Worm (Caenorhabditis elegans) whole organism, L1 larva: ENCODE measurements around the gene F36H1.3.
A peak's percentile ranks its signal among the peaks of the same experiment; 100 is the strongest.

Source experiments
- C04F5.9 ChIP-seq: sonication (generic microtip); optimal IDR thresholded peaks from 2 replicates; lab custom pipeline; 2016; ENCODE audit warnings: missing genetic modification characterization, missing compliant biosample characterization
- C16A3.4 ChIP-seq: fragments of 150-350 bp; optimal IDR thresholded peaks from 2 replicates; lab custom pipeline; 2014; ENCODE audit warnings: missing biosample characterization, missing genetic modification characterization
- C34B4.2 ChIP-seq: sonication (generic microtip); optimal IDR thresholded peaks from 2 replicates; lab custom pipeline; 2017; ENCODE audit warnings: mild to moderate bottlenecking, missing genetic modification characterization, missing compliant biosample characterization
- ama-1 ChIP-seq: fragments of 150-350 bp; optimal IDR thresholded peaks from 2 replicates; lab custom pipeline; 2014
- blmp-1 ChIP-seq: fragments of 150-350 bp; optimal IDR thresholded peaks from 2 replicates; lab custom pipeline; 2014; ENCODE audit warnings: missing biosample characterization, missing genetic modification characterization
- ceh-63 ChIP-seq: fragments of 200-800 bp; sonication (Bioruptor generic); optimal IDR thresholded peaks from 2 replicates; lab custom pipeline; 2018; ENCODE audit warnings: mild to moderate bottlenecking, missing genetic modification characterization, missing compliant biosample characterization
- ceh-8 ChIP-seq: fragments of 200-800 bp; sonication (Bioruptor generic); optimal IDR thresholded peaks from 2 replicates; lab custom pipeline; 2018; ENCODE audit warnings: mild to moderate bottlenecking, missing genetic modification characterization, moderate library complexity, missing compliant biosample characterization
- ceh-90 ChIP-seq: sonication (generic microtip); optimal IDR thresholded peaks from 2 replicates; lab custom pipeline; 2016; ENCODE audit warnings: missing genetic modification characterization, missing compliant biosample characterization
- dpl-1 ChIP-seq, 3 experiments: fragments of 150-350 bp in 2 of 3; sonication (generic microtip) in 1 of 3; optimal IDR thresholded peaks; 2 replicates each; lab custom pipeline; 2014 to 2017; ENCODE audit warnings: missing biosample characterization in 3 of 3, missing genetic modification characterization in 3 of 3, missing genetic modification reagents in 3 of 3
- efl-1 ChIP-seq, 4 experiments: fragments of 150-350 bp; optimal IDR thresholded peaks in 3 of 4; peaks in 1 of 4; 1 replicate in 1 of 4; 2 replicates in 3 of 4; lab custom pipeline; 2014; ENCODE audit warnings: missing biosample characterization in 2 of 4, missing genetic modification characterization in 2 of 4, missing genetic modification reagents in 2 of 4
- efl-3 ChIP-seq: fragments of 200-800 bp; sonication (Bioruptor generic); optimal IDR thresholded peaks from 2 replicates; lab custom pipeline; 2018; ENCODE audit warnings: mild to moderate bottlenecking, missing genetic modification characterization, missing compliant biosample characterization
- elt-3 ChIP-seq, 6 experiments: fragments of 150-350 bp in 1 of 6; sonication (generic microtip); optimal IDR thresholded peaks; 2 replicates each; lab custom pipeline; 2017 to 2018; ENCODE audit warnings: missing biosample characterization in 6 of 6, missing genetic modification characterization in 6 of 6, inconsistent platforms in 1 of 6
- ets-5 ChIP-seq: fragments of 200-800 bp; sonication (Bioruptor generic); IDR thresholded peaks from 2 replicates; pipeline ENCODE4 v1.3.6; 2022; ENCODE audit warnings: missing genetic modification characterization, missing compliant biosample characterization
- fkh-10 ChIP-seq: sonication (generic microtip); optimal IDR thresholded peaks from 2 replicates; lab custom pipeline; 2017; ENCODE audit warnings: missing biosample characterization, missing genetic modification reagents, missing genetic modification characterization
- fkh-4 ChIP-seq: sonication (generic microtip); optimal IDR thresholded peaks from 2 replicates; lab custom pipeline; 2016; ENCODE audit warnings: missing compliant biosample characterization, missing genetic modification characterization, borderline replicate concordance
- fkh-8 ChIP-seq: sonication (generic microtip); optimal IDR thresholded peaks from 2 replicates; lab custom pipeline; 2016; ENCODE audit warnings: mild to moderate bottlenecking, missing genetic modification characterization, missing compliant biosample characterization
- fos-1 ChIP-seq: fragments of 150-350 bp; optimal IDR thresholded peaks from 2 replicates; lab custom pipeline; 2014; ENCODE audit warnings: missing biosample characterization, missing genetic modification characterization
- hlh-17 ChIP-seq: fragments of 200-800 bp; sonication (Bioruptor generic); optimal IDR thresholded peaks from 2 replicates; lab custom pipeline; 2018; ENCODE audit warnings: missing genetic modification characterization, mild to moderate bottlenecking, missing compliant biosample characterization, moderate library complexity, borderline replicate concordance
- isw-1 ChIP-seq: fragments of 200-800 bp; sonication (Bioruptor generic); IDR thresholded peaks from 2 replicates; pipeline ENCODE4 v1.3.6; 2022; ENCODE audit warnings: missing genetic modification characterization, missing compliant biosample characterization
- lin-14 ChIP-seq: fragments of 200-800 bp; sonication (Bioruptor generic); optimal IDR thresholded peaks from 2 replicates; lab custom pipeline; 2018; ENCODE audit warnings: mild to moderate bottlenecking, missing genetic modification characterization, moderate library complexity, missing compliant biosample characterization
- lin-35 ChIP-seq, 2 experiments: fragments of 150-350 bp; optimal IDR thresholded peaks; 2 replicates each; lab custom pipeline; 2014; ENCODE audit warnings: missing biosample characterization in 2 of 2, missing genetic modification characterization in 2 of 2, missing genetic modification reagents in 2 of 2
- lin-39 ChIP-seq: fragments of 150-350 bp; optimal IDR thresholded peaks from 2 replicates; lab custom pipeline; 2014; ENCODE audit warnings: missing biosample characterization, missing genetic modification reagents, missing genetic modification characterization
- lsy-2 ChIP-seq, 2 experiments: fragments of 150-350 bp; optimal IDR thresholded peaks; 2 replicates each; lab custom pipeline; 2014; ENCODE audit warnings: missing biosample characterization in 2 of 2, missing genetic modification characterization in 2 of 2
- mab-9 ChIP-seq: fragments of 200-800 bp; sonication (Bioruptor generic); IDR thresholded peaks from 2 replicates; pipeline ENCODE4 v1.3.6; 2022; ENCODE audit warnings: missing genetic modification reagents, missing genetic modification characterization, missing compliant biosample characterization
- mdl-1 ChIP-seq, 2 experiments: fragments of 150-350 bp; optimal IDR thresholded peaks; 2 replicates each; lab custom pipeline; 2014 to 2017; ENCODE audit warnings: missing biosample characterization in 2 of 2, missing genetic modification characterization in 2 of 2, inconsistent platforms in 1 of 2
- mep-1 ChIP-seq: fragments of 150-350 bp; optimal IDR thresholded peaks from 2 replicates; lab custom pipeline; 2014; ENCODE audit warnings: missing biosample characterization, missing genetic modification characterization
- nhr-12 ChIP-seq: sonication (generic microtip); optimal IDR thresholded peaks from 2 replicates; lab custom pipeline; 2017; ENCODE audit warnings: missing biosample characterization, missing genetic modification characterization
- nhr-19 ChIP-seq: fragments of 200-800 bp; sonication (Bioruptor generic); conservative IDR thresholded peaks from 2 replicates; pipeline ENCODE4 v1.3.6; 2022; ENCODE audit warnings: missing genetic modification characterization, missing compliant biosample characterization
- nhr-20 ChIP-seq: sonication (generic microtip); optimal IDR thresholded peaks from 2 replicates; lab custom pipeline; 2016; ENCODE audit warnings: mild to moderate bottlenecking, missing genetic modification characterization, missing compliant biosample characterization
- nhr-28 ChIP-seq: fragments of 150-350 bp; optimal IDR thresholded peaks from 2 replicates; lab custom pipeline; 2014; ENCODE audit warnings: missing biosample characterization, missing genetic modification characterization
- nhr-47 ChIP-seq: sonication (generic microtip); optimal IDR thresholded peaks from 2 replicates; lab custom pipeline; 2016; ENCODE audit warnings: mild to moderate bottlenecking, missing genetic modification characterization, moderate library complexity, missing compliant biosample characterization
- nhr-71 ChIP-seq: sonication (generic microtip); optimal IDR thresholded peaks from 2 replicates; lab custom pipeline; 2016; ENCODE audit warnings: mild to moderate bottlenecking, missing genetic modification characterization, moderate library complexity, missing compliant biosample characterization
- nhr-76 ChIP-seq: sonication (generic microtip); optimal IDR thresholded peaks from 2 replicates; lab custom pipeline; 2017; ENCODE audit warnings: missing biosample characterization, missing genetic modification characterization
- nhr-84 ChIP-seq: sonication (generic microtip); optimal IDR thresholded peaks from 2 replicates; lab custom pipeline; 2017; ENCODE audit warnings: missing biosample characterization, missing genetic modification characterization
- nhr-90 ChIP-seq: sonication (generic microtip); optimal IDR thresholded peaks from 2 replicates; lab custom pipeline; 2016; ENCODE audit warnings: mild to moderate bottlenecking, missing genetic modification characterization, missing compliant biosample characterization; ENCODE audit not compliant: poor library complexity
- pag-3 ChIP-seq: sonication (generic microtip); optimal IDR thresholded peaks from 2 replicates; lab custom pipeline; 2017; ENCODE audit warnings: missing genetic modification characterization, mild to moderate bottlenecking, missing compliant biosample characterization, antibody characterized with exemption, borderline replicate concordance; ENCODE audit not compliant: insufficient read depth
- pax-3 ChIP-seq: fragments of 200-800 bp; sonication (Bioruptor generic); optimal IDR thresholded peaks from 2 replicates; lab custom pipeline; 2018; ENCODE audit warnings: mild to moderate bottlenecking, missing genetic modification characterization, moderate library complexity, missing compliant biosample characterization
- pqm-1 ChIP-seq: sonication (generic microtip); optimal IDR thresholded peaks from 3 replicates; lab custom pipeline; 2017; ENCODE audit warnings: missing biosample characterization, missing genetic modification characterization
- rnt-1 ChIP-seq: sonication (generic microtip); optimal IDR thresholded peaks from 2 replicates; lab custom pipeline; 2016; ENCODE audit warnings: mild to moderate bottlenecking, missing genetic modification characterization, moderate library complexity, missing compliant biosample characterization
- snpc-4 ChIP-seq: fragments of 150-350 bp; optimal IDR thresholded peaks from 2 replicates; lab custom pipeline; 2014; ENCODE audit warnings: missing biosample characterization, missing genetic modification characterization
- snu-23 ChIP-seq: sonication (generic microtip); optimal IDR thresholded peaks from 2 replicates; lab custom pipeline; 2016; ENCODE audit warnings: missing genetic modification characterization, missing compliant biosample characterization
- swsn-7 ChIP-seq: sonication (generic microtip); optimal IDR thresholded peaks from 2 replicates; lab custom pipeline; 2016; ENCODE audit warnings: missing genetic modification characterization, missing compliant biosample characterization
- tbx-2 ChIP-seq: sonication (generic microtip); optimal IDR thresholded peaks from 2 replicates; lab custom pipeline; 2016; ENCODE audit warnings: missing genetic modification characterization, missing compliant biosample characterization
- tlp-1 ChIP-seq: fragments of 150-350 bp; optimal IDR thresholded peaks from 2 replicates; lab custom pipeline; 2014; ENCODE audit warnings: missing biosample characterization, missing genetic modification characterization
- unc-130 ChIP-seq: fragments of 150-350 bp; optimal IDR thresholded peaks from 2 replicates; lab custom pipeline; 2017; ENCODE audit warnings: missing biosample characterization, missing genetic modification characterization, inconsistent platforms
- unc-86 ChIP-seq: sonication (generic microtip); optimal IDR thresholded peaks from 2 replicates; lab custom pipeline; 2016; ENCODE audit warnings: missing genetic modification characterization, missing compliant biosample characterization
- xbp-1 ChIP-seq: sonication (generic microtip); optimal IDR thresholded peaks from 2 replicates; lab custom pipeline; 2016; ENCODE audit warnings: missing genetic modification characterization, missing compliant biosample characterization
- ztf-4 ChIP-seq: fragments of 150-350 bp; optimal IDR thresholded peaks from 2 replicates; lab custom pipeline; 2014; ENCODE audit warnings: missing biosample characterization, missing genetic modification characterization

Gene F36H1.3

ce11 chrIV:11063962-11064361 is 14.0 kb downstream of the F36H1.3 start, which contains the start of gene ttr-16:
Gene ttr-16 (minus strand): TSS chrIV:11064137.
- TF ChIP-seq nhr-47: peak; percentile 31
- peak; percentile 50 for TF ChIP-seq snu-23 (GFP tag; lab: Kevin White, UChicago)
- peak; percentile 34 for TF ChIP-seq lin-39 (tag; lab: Kevin White, UChicago)
- peak in 1 of 2 experiments; percentile 10 for TF ChIP-seq efl-1 (optimal IDR thresholded peaks at IDR 0.05; lab: Kevin White, UChicago)
- no peak for TF ChIP-seq efl-1 (GFP tag; optimal IDR thresholded peaks at IDR 0.05 in 1 of 2; lab: Kevin White, UChicago)
- peak; percentile 11 for TF ChIP-seq nhr-20 (tag; lab: Kevin White, UChicago)
- peak; percentile 51 for TF ChIP-seq nhr-19 (GFP tag; lab: Robert Waterston, UW)
- peak in 1 of 2 experiments; percentile 52 for TF ChIP-seq lsy-2 (tag; optimal IDR thresholded peaks at IDR 0.05; lab: Kevin White, UChicago)
- peak; percentile 43 for TF ChIP-seq swsn-7 (tag; lab: Kevin White, UChicago)
- peak; percentile 87 for TF ChIP-seq ama-1 (lab: Kevin White, UChicago)
- peak in 1 of 2 experiments; percentile 0 for TF ChIP-seq mdl-1 (tag; optimal IDR thresholded peaks at IDR 0.05; lab: Kevin White, UChicago)
- TF ChIP-seq nhr-71 (tag; lab: Kevin White, UChicago): peak; percentile 80
- no peak for TF ChIP-seq tbx-2
- TF ChIP-seq xbp-1 (tag; lab: Kevin White, UChicago): peak; percentile 23
- TF ChIP-seq ztf-4 (tag; lab: Kevin White, UChicago): peak; percentile 21
- TF ChIP-seq rnt-1 (tag; lab: Kevin White, UChicago): peak; percentile 85
- no peak for TF ChIP-seq nhr-76 (tag; lab: Kevin White, UChicago)
- peak; percentile 63 for TF ChIP-seq lin-14 (GFP tag; lab: Kevin White, UChicago)
- no peak for TF ChIP-seq unc-86 (tag; lab: Kevin White, UChicago)
- TF ChIP-seq unc-130 (tag; lab: Kevin White, UChicago): peak; percentile 42
- TF ChIP-seq tlp-1 (tag; lab: Kevin White, UChicago): no peak
- no peak for TF ChIP-seq dpl-1 (GFP tag; optimal IDR thresholded peaks at IDR 0.05; lab: Kevin White, UChicago)

DNA sequence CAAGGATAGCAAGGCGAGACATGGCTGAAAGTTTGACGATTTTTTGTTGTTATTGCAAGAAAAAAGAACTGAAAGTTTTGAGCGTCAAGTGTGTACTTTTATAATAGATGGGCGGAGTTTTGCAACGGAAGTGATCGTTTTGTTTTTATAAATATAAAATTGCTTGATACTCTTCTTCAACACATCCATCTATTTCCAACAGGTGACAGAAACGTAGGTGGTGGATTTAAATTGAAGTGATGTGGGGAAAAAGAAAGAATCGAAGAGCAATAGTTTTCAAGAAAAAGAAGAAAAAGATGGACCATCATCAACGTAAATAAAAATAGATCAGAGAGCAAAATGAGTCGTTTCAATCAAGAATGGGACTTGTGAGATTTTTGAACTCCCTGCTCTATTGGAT is 17.1 kb downstream of the F36H1.3 start, which contains the start of gene ttr-17:
Gene ttr-17 (minus strand): TSS at position 24 of the 400 bp plus-strand sequence.
- TF ChIP-seq mab-9 (GFP tag; lab: Robert Waterston, UW) (no peak), elt-3 (tag; optimal IDR thresholded peaks at IDR 0.05; lab: Kevin White, UChicago) (no peak), snpc-4 (no peak), nhr-84 (no peak), lin-14 (GFP tag; lab: Kevin White, UChicago) (peak; percentile 53), hlh-17 (GFP tag; lab: Kevin White, UChicago) (no peak), fkh-4 (tag; lab: Kevin White, UChicago) (no peak), lsy-2 (tag; optimal IDR thresholded peaks at IDR 0.05; lab: Kevin White, UChicago) (peak; percentile 12 to 45), efl-3 (GFP tag; lab: Kevin White, UChicago) (no peak), nhr-71 (tag; lab: Kevin White, UChicago) (peak; percentile 58), ceh-63 (GFP tag; lab: Kevin White, UChicago) (no peak), ztf-4 (tag; lab: Kevin White, UChicago) (no peak), nhr-90 (no peak), dpl-1 (GFP tag; optimal IDR thresholded peaks at IDR 0.05; lab: Kevin White, UChicago) (no peak), blmp-1 (no peak), rnt-1 (tag; lab: Kevin White, UChicago) (peak; percentile 55), tlp-1 (tag; lab: Kevin White, UChicago) (no peak), snu-23 (GFP tag; lab: Kevin White, UChicago) (peak; percentile 17), ama-1 (lab: Kevin White, UChicago) (no peak), nhr-47 (no peak), mep-1 (no peak), nhr-12 (tag; lab: Kevin White, UChicago) (no peak), isw-1 (GFP tag; lab: Robert Waterston, UW) (no peak), C34B4.2 (tag; lab: Kevin White, UChicago) (no peak), lin-35 (GFP tag; optimal IDR thresholded peaks at IDR 0.05; lab: Kevin White, UChicago) (no peak), C16A3.4 (tag; lab: Kevin White, UChicago) (no peak), nhr-19 (GFP tag; lab: Robert Waterston, UW) (peak; percentile 36), pqm-1 (tag; lab: Kevin White, UChicago) (no peak), ets-5 (GFP tag; lab: Robert Waterston, UW) (no peak), xbp-1 (tag; lab: Kevin White, UChicago) (no peak), pax-3 (tag; lab: Kevin White, UChicago) (no peak), ceh-8 (GFP tag; lab: Kevin White, UChicago) (no peak), C04F5.9 (tag; lab: Kevin White, UChicago) (no peak), fos-1 (tag; lab: Kevin White, UChicago) (no peak), fkh-10 (GFP tag; lab: Kevin White, UChicago) (no peak), nhr-20 (tag; lab: Kevin White, UChicago) (no peak), nhr-28 (tag; lab: Kevin White, UChicago) (no peak), lin-39 (tag; lab: Kevin White, UChicago) (peak; percentile 50), fkh-8 (tag; lab: Kevin White, UChicago) (no peak), pag-3 (tag; lab: Kevin White, UChicago) (no peak), ceh-90 (no peak)
